Fruit fly (Drosophila melanogaster) whole organism: ENCODE measurements around the gene Muc12Ea.

Experiments
- Dll ChIP-seq: fragments of >200 bp; optimal IDR thresholded peaks from 2 replicates; lab custom pipeline; 2017
- EcR ChIP-seq, 2 experiments: fragments of >200 bp; optimal IDR thresholded peaks; 2 replicates each; lab custom pipeline; 2017; ENCODE audit warnings: missing biosample characterization in 2 of 2, missing genetic modification characterization in 2 of 2, missing genetic modification reagents in 2 of 2
- pan ChIP-seq: fragments of >200 bp; optimal IDR thresholded peaks from 2 replicates; lab custom pipeline; 2017

dm6 chrX:14234468-14234867, 43.1 kb upstream of the Muc12Ea start:
- no peak for TF ChIP-seq Dll
- TF ChIP-seq pan (lab: Kevin White, UChicago) = no peak
- no peak for TF ChIP-seq EcR (GFP tag; optimal IDR thresholded peaks at IDR 0.05; lab: Kevin White, UChicago)
